Worm (Caenorhabditis elegans): ENCODE measurements around the gene C53D6.6.

DNA sequence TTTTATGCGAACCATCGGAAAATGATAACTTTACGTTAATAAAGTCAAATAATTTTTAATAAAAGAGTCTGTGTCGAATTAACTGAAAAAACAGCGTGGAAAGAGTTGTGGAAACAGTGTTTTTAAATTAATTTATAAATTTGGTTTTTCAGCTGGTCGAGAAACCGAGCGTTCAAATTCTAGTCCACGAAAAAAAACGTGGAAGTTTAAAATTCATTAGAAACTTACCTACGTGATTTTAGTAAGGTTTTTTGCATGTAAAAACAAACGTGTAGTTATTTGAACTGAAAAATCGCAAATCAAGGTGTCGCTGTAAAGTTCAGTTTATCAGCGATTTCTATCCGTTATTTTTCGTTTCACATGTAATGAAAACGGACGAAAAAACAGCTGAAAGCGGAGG is 46.0 kb upstream of the C53D6.6 start, which contains the start of gene mans-4:
- TF ChIP-seq dao-5 (tag; optimal IDR thresholded peaks at IDR 0.05) (no peak), him-1 (tag; optimal IDR thresholded peaks at IDR 0.05) (no peak)

All from whole organism, L4/young adult.